Worm (Caenorhabditis elegans): Measurements from ENCODE around the gene T01D1.4.
A peak's percentile ranks its signal among the peaks of the same experiment; 100 is the strongest.

T01D1.4 gene

ce11 chrII:176622-177021 is 2.3 kb downstream of the T01D1.4 start (continued):
- TF ChIP-seq nhr-90 (tag; optimal IDR thresholded peaks at IDR 0.05; ENCODE audit: poor library complexity) (no peak), vab-15 (tag; optimal IDR thresholded peaks at IDR 0.05) (no peak), nhr-84 (tag; optimal IDR thresholded peaks at IDR 0.05) (no peak), C16A3.4 (tag; optimal IDR thresholded peaks at IDR 0.05) (no peak), ceh-88 (GFP tag; IDR thresholded peaks at IDR 0.05) (no peak), nhr-20 (tag; optimal IDR thresholded peaks at IDR 0.05) (peak; percentile 31), unc-130 (tag; optimal IDR thresholded peaks at IDR 0.05) (no peak), C34B4.2 (tag; optimal IDR thresholded peaks at IDR 0.05) (no peak), ama-1 (optimal IDR thresholded peaks at IDR 0.05) (no peak), ceh-63 (GFP tag; optimal IDR thresholded peaks at IDR 0.05) (no peak), sptf-1 (tag; optimal IDR thresholded peaks at IDR 0.05) (no peak), ceh-8 (GFP tag; optimal IDR thresholded peaks at IDR 0.05) (no peak), alr-1 (tag; optimal IDR thresholded peaks at IDR 0.05; ENCODE audit: borderline replicate concordance) (no peak), nhr-71 (tag; optimal IDR thresholded peaks at IDR 0.05) (peak; percentile 11), aly-2 (tag; optimal IDR thresholded peaks at IDR 0.05) (no peak), nhr-237 (tag; optimal IDR thresholded peaks at IDR 0.05) (no peak), dsc-1 (tag; optimal IDR thresholded peaks at IDR 0.05) (no peak), lin-14 (GFP tag; optimal IDR thresholded peaks at IDR 0.05) (peak; percentile 41), hlh-4 (tag; optimal IDR thresholded peaks at IDR 0.05) (no peak), grh-1 (GFP tag; IDR thresholded peaks at IDR 0.05) (peak; percentile 62)

- TF ChIP-seq unc-62 (GFP tag; optimal IDR thresholded peaks at IDR 0.05) = no peak
- TF ChIP-seq isw-1 (GFP tag; IDR thresholded peaks at IDR 0.05) = no peak
- no peak for TF ChIP-seq sox-4 (tag; optimal IDR thresholded peaks at IDR 0.05)
- TF ChIP-seq tlp-1 (tag; optimal IDR thresholded peaks at IDR 0.05) = no peak
- no peak for TF ChIP-seq efl-3 (GFP tag; optimal IDR thresholded peaks at IDR 0.05)
- no peak for TF ChIP-seq lin-35 (GFP tag; optimal IDR thresholded peaks at IDR 0.05)
- no peak for TF ChIP-seq F16B12.6 (tag; optimal IDR thresholded peaks at IDR 0.05)
- TF ChIP-seq fkh-4 (tag; optimal IDR thresholded peaks at IDR 0.05; ENCODE audit: borderline replicate concordance) = no peak
- no peak for TF ChIP-seq ztf-4 (tag; optimal IDR thresholded peaks at IDR 0.05)
- TF ChIP-seq mep-1 (tag; optimal IDR thresholded peaks at IDR 0.05) = no peak
- TF ChIP-seq elt-2 (tag; optimal IDR thresholded peaks at IDR 0.05) = no peak
- no peak for TF ChIP-seq elt-3 (tag; optimal IDR thresholded peaks at IDR 0.05)
- TF ChIP-seq xbp-1 (tag; optimal IDR thresholded peaks at IDR 0.05) = no peak
- no peak for TF ChIP-seq nhr-71 (tag; optimal IDR thresholded peaks at IDR 0.05)
These were observed 3.0 kb downstream of the T01D1.4 start, which contains the start of gene T01D1.3 for ce11 chrII:175868-176267. Gene T01D1.3, minus strand, starts transcription at chrII:175968.

- TF ChIP-seq zip-4 (GFP tag; optimal IDR thresholded peaks at IDR 0.05) (no peak), irx-1 (tag; optimal IDR thresholded peaks at IDR 0.05) (peak; percentile 3), nhr-71 (tag; optimal IDR thresholded peaks at IDR 0.05) (peak; percentile 40), nhr-237 (tag; optimal IDR thresholded peaks at IDR 0.05) (no peak), nhr-47 (tag; optimal IDR thresholded peaks at IDR 0.05) (peak; percentile 16), fkh-8 (tag; optimal IDR thresholded peaks at IDR 0.05) (peak; percentile 15)
These were observed 5.2 kb downstream of the T01D1.4 start, which contains the start of gene T01D1.7 for ce11 chrII:173679-174078. Gene T01D1.7, minus strand, starts transcription at chrII:173779.

ce11 chrII:163229-163628 is 15.7 kb downstream of the T01D1.4 start:
- TF ChIP-seq nhr-20 (tag; optimal IDR thresholded peaks at IDR 0.05) (no peak), elt-3 (tag; optimal IDR thresholded peaks at IDR 0.05) (peak in 1 of 6 experiments; percentile 9), efl-1 (optimal IDR thresholded peaks at IDR 0.05) (no peak), efl-1 (GFP tag; optimal IDR thresholded peaks at IDR 0.05 in 1 of 2) (peak in 1 of 2 experiments; percentile 76), nhr-85 (tag) (peak; percentile 68), lin-14 (GFP tag; optimal IDR thresholded peaks at IDR 0.05) (peak; percentile 37)

Data from whole organism, L1 larva.